Fruit fly (Drosophila melanogaster): ENCODE measurements around the gene CG42831.
A peak's percentile ranks its signal among the peaks of the same experiment; 100 is the strongest.

The CG42831 gene

dm6 chr3L:10783015-10783675 is 31.5 kb upstream of the CG42831 start (continued):
- TF ChIP-seq Ets97D (GFP tag; optimal IDR thresholded peaks at IDR 0.05), result no peak
- TF ChIP-seq CG2889 (GFP tag; IDR thresholded peaks at IDR 0.05), result no peak
- peak; percentile 7 for TF ChIP-seq cato (GFP tag; optimal IDR thresholded peaks at IDR 0.05; ENCODE audit: borderline replicate concordance)
- TF ChIP-seq pfk (GFP tag; optimal IDR thresholded peaks at IDR 0.05), result no peak
- TF ChIP-seq phol (tag; optimal IDR thresholded peaks at IDR 0.05), result peak; percentile 89
- no peak for TF ChIP-seq crp (GFP tag; optimal IDR thresholded peaks at IDR 0.05)
- peak; percentile 87 for TF ChIP-seq unpg (GFP tag; optimal IDR thresholded peaks at IDR 0.05)
- TF ChIP-seq CG13287 (GFP tag; IDR thresholded peaks at IDR 0.05; ENCODE audit: partially characterized antibody), result no peak
- peak; percentile 14; the same call in 1 of the 2 replicates for TF ChIP-seq CG3847 (GFP tag; IDR thresholded peaks at IDR 0.05)
- no peak for TF ChIP-seq grn (GFP tag; optimal IDR thresholded peaks at IDR 0.05)
- no peak; the same call in 1 of the 2 replicates for TF ChIP-seq gt (GFP tag; IDR thresholded peaks at IDR 0.05)
- TF ChIP-seq bowl (GFP tag; IDR thresholded peaks at IDR 0.05), result no peak
- TF ChIP-seq ewg (GFP tag; optimal IDR thresholded peaks at IDR 0.05), result peak; percentile 49
- TF ChIP-seq zen (tag; optimal IDR thresholded peaks at IDR 0.05), result peak; percentile 65
- peak; percentile 33; the same call in 2 of the 3 replicates for TF ChIP-seq B-H1 (GFP tag; IDR thresholded peaks at IDR 0.05)
- TF ChIP-seq kni (GFP tag; optimal IDR thresholded peaks at IDR 0.05), result no peak
- no peak for TF ChIP-seq pho (GFP tag; optimal IDR thresholded peaks at IDR 0.05)
- TF ChIP-seq CG3726 (GFP tag; IDR thresholded peaks at IDR 0.05), result no peak
- no peak for TF ChIP-seq pan (optimal IDR thresholded peaks at IDR 0.05)
- peak in 1 of 2 experiments; percentile 62 for TF ChIP-seq pan (GFP tag; optimal IDR thresholded peaks at IDR 0.05 in 1 of 2, IDR thresholded peaks at IDR 0.05 in 1 of 2)
- TF ChIP-seq Jarid2 (GFP tag; optimal IDR thresholded peaks at IDR 0.05), result no peak
- TF ChIP-seq wek (GFP tag; optimal IDR thresholded peaks at IDR 0.05), result peak; percentile 12
- peak; percentile 93 for TF ChIP-seq dmrt11E (tag; optimal IDR thresholded peaks at IDR 0.05)
- peak; percentile 88 for TF ChIP-seq trem (tag; optimal IDR thresholded peaks at IDR 0.05)
- no peak for TF ChIP-seq gro (GFP tag; optimal IDR thresholded peaks at IDR 0.05)
- no peak for TF ChIP-seq CG16779 (GFP tag; IDR thresholded peaks at IDR 0.05)
- no peak for TF ChIP-seq Oaz (GFP tag; IDR thresholded peaks at IDR 0.05)
- no peak for TF ChIP-seq tna (GFP tag; IDR thresholded peaks at IDR 0.05; ENCODE audit: partially characterized antibody)
- no peak for TF ChIP-seq bbx (GFP tag; IDR thresholded peaks at IDR 0.05; ENCODE audit: partially characterized antibody)
- peak; percentile 64 for TF ChIP-seq CG17385 (GFP tag; optimal IDR thresholded peaks at IDR 0.05)
- TF ChIP-seq caup (GFP tag; optimal IDR thresholded peaks at IDR 0.05; ENCODE audit: severe bottlenecking), result no peak
- peak; percentile 73 for TF ChIP-seq ATbp (GFP tag; optimal IDR thresholded peaks at IDR 0.05)
- no peak for TF ChIP-seq CG4282 (GFP tag; optimal IDR thresholded peaks at IDR 0.05)
- TF ChIP-seq ssp (GFP tag; IDR thresholded peaks at IDR 0.05), result no peak; the same call in 1 of the 2 replicates
- TF ChIP-seq Optix (GFP tag; IDR thresholded peaks at IDR 0.05), result no peak
- TF ChIP-seq so (GFP tag; IDR thresholded peaks at IDR 0.05), result 0 out of 3 replicates have a peak, but pooled peaks have one; percentile 46
- no peak for TF ChIP-seq usp (GFP tag; optimal IDR thresholded peaks at IDR 0.05)
- no peak for TF ChIP-seq Doc3 (GFP tag; IDR thresholded peaks at IDR 0.05; ENCODE audit: partially characterized antibody)
- peak; percentile 75 for TF ChIP-seq CG18764 (GFP tag; optimal IDR thresholded peaks at IDR 0.05)
- peak; percentile 47 for TF ChIP-seq CG16863 (GFP tag; optimal IDR thresholded peaks at IDR 0.05)
- no peak for TF ChIP-seq CG34376 (GFP tag; optimal IDR thresholded peaks at IDR 0.05)
- TF ChIP-seq Max (GFP tag; optimal IDR thresholded peaks at IDR 0.05), result peak; percentile 5
- TF ChIP-seq CG10431 (GFP tag; optimal IDR thresholded peaks at IDR 0.05), result peak; percentile 75
- peak; percentile 60 for TF ChIP-seq CG8290 (GFP tag; optimal IDR thresholded peaks at IDR 0.05)
- TF ChIP-seq CG8290 (tag; optimal IDR thresholded peaks at IDR 0.05), result no peak
- peak; percentile 72 for TF ChIP-seq CG2875 (GFP tag; optimal IDR thresholded peaks at IDR 0.05)
- peak; percentile 43 for TF ChIP-seq lab (GFP tag; optimal IDR thresholded peaks at IDR 0.05)
- TF ChIP-seq CG13624 (GFP tag; optimal IDR thresholded peaks at IDR 0.05), result peak; percentile 4
- TF ChIP-seq en (GFP tag; optimal IDR thresholded peaks at IDR 0.05), result no peak

Measured in whole organism, embryonic.